Fruit fly (Drosophila melanogaster): ENCODE measurements around the gene Naprt.
A peak's percentile ranks its signal among the peaks of the same experiment; 100 is the strongest.

Gene Naprt

dm6 chr2L:4227546-4227945 lies 29.7 kb upstream of the Naprt start, which contains the start of gene RpL40 (continued):
- no peak for TF ChIP-seq D19B (GFP tag; optimal IDR thresholded peaks at IDR 0.05)
- TF ChIP-seq nom (GFP tag; optimal IDR thresholded peaks at IDR 0.05), result peak; percentile 32
- TF ChIP-seq CG13287 (GFP tag; IDR thresholded peaks at IDR 0.05; ENCODE audit: partially characterized antibody), result peak; percentile 43; the same call in 1 of the 2 replicates
- TF ChIP-seq CG13296 (GFP tag; optimal IDR thresholded peaks at IDR 0.05), result peak; percentile 22
- no peak for TF ChIP-seq CG1024 (GFP tag; IDR thresholded peaks at IDR 0.05)
- TF ChIP-seq E2f2 (GFP tag; IDR thresholded peaks at IDR 0.05), result peak; percentile 41
- TF ChIP-seq Hmr (GFP tag; optimal IDR thresholded peaks at IDR 0.05), result peak; percentile 16
- TF ChIP-seq Dbx (GFP tag; IDR thresholded peaks at IDR 0.05), result no peak
- TF ChIP-seq nerfin-2 (GFP tag; IDR thresholded peaks at IDR 0.05; ENCODE audit: partially characterized antibody), result no peak
- TF ChIP-seq zfh2 (GFP tag; optimal IDR thresholded peaks at IDR 0.05), result no peak
- TF ChIP-seq CG12155 (GFP tag; optimal IDR thresholded peaks at IDR 0.05), result no peak
- 0 out of 2 replicates have a peak, but pooled peaks have one; percentile 32 for TF ChIP-seq unc-4 (GFP tag; IDR thresholded peaks at IDR 0.05; ENCODE audit: partially characterized antibody)
- TF ChIP-seq CG1233 (GFP tag; optimal IDR thresholded peaks at IDR 0.05), result no peak
- TF ChIP-seq sr (GFP tag; IDR thresholded peaks at IDR 0.05), result no peak
- no peak for TF ChIP-seq CG10565 (GFP tag; optimal IDR thresholded peaks at IDR 0.05)
- TF ChIP-seq CG2202 (tag; optimal IDR thresholded peaks at IDR 0.05), result peak; percentile 1
- TF ChIP-seq corto (GFP tag; optimal IDR thresholded peaks at IDR 0.05), result no peak
- no peak for TF ChIP-seq CG10267 (tag; optimal IDR thresholded peaks at IDR 0.05)
- peak; percentile 31 for TF ChIP-seq pzg (GFP tag; optimal IDR thresholded peaks at IDR 0.05)
- TF ChIP-seq Max (GFP tag; optimal IDR thresholded peaks at IDR 0.05), result peak; percentile 59
- TF ChIP-seq Dip3 (GFP tag; optimal IDR thresholded peaks at IDR 0.05), result no peak
- no peak for TF ChIP-seq dysf (GFP tag; IDR thresholded peaks at IDR 0.05)
- TF ChIP-seq chm (GFP tag; IDR thresholded peaks at IDR 0.05), result no peak
- TF ChIP-seq CG15479 (GFP tag; optimal IDR thresholded peaks at IDR 0.05), result no peak
- TF ChIP-seq CG1602 (GFP tag; optimal IDR thresholded peaks at IDR 0.05), result no peak
- TF ChIP-seq CG42726 (GFP tag; IDR thresholded peaks at IDR 0.05; ENCODE audit: partially characterized antibody), result 0 out of 2 replicates have a peak, but pooled peaks have one; percentile 34
- no peak for TF ChIP-seq CG17361 (GFP tag; IDR thresholded peaks at IDR 0.05)
- TF ChIP-seq CG11398 (GFP tag; optimal IDR thresholded peaks at IDR 0.05), result no peak
- TF ChIP-seq HmgD (GFP tag; optimal IDR thresholded peaks at IDR 0.05), result no peak
- TF ChIP-seq cwo (GFP tag; optimal IDR thresholded peaks at IDR 0.05), result no peak
- no peak for TF ChIP-seq CG10147 (GFP tag; optimal IDR thresholded peaks at IDR 0.05)
- no peak for TF ChIP-seq tna (GFP tag; IDR thresholded peaks at IDR 0.05; ENCODE audit: partially characterized antibody)
- peak; percentile 68 for TF ChIP-seq Med (GFP tag)
- TF ChIP-seq Poxn (GFP tag; IDR thresholded peaks at IDR 0.05), result no peak
- no peak for TF ChIP-seq CG7987 (GFP tag; optimal IDR thresholded peaks at IDR 0.05)
- no peak for TF ChIP-seq CG4328 (GFP tag; optimal IDR thresholded peaks at IDR 0.05)
- no peak for TF ChIP-seq eve (GFP tag; optimal IDR thresholded peaks at IDR 0.05)
- no peak for TF ChIP-seq repo (GFP tag; optimal IDR thresholded peaks at IDR 0.05)
- TF ChIP-seq CG7839 (tag; optimal IDR thresholded peaks at IDR 0.05), result no peak
- no peak for TF ChIP-seq CG4282 (GFP tag; optimal IDR thresholded peaks at IDR 0.05)
- TF ChIP-seq fd102C (GFP tag; optimal IDR thresholded peaks at IDR 0.05), result no peak
- peak; percentile 63 for TF ChIP-seq CG9797 (GFP tag; optimal IDR thresholded peaks at IDR 0.05)
- no peak for TF ChIP-seq CG17829 (tag; optimal IDR thresholded peaks at IDR 0.05)
- no peak for TF ChIP-seq CG12071 (GFP tag; optimal IDR thresholded peaks at IDR 0.05)
- no peak for TF ChIP-seq Usf (GFP tag; optimal IDR thresholded peaks at IDR 0.05)
- TF ChIP-seq gfzf (GFP tag; optimal IDR thresholded peaks at IDR 0.05), result peak; percentile 71
- no peak for TF ChIP-seq fu2 (GFP tag; optimal IDR thresholded peaks at IDR 0.05)
- TF ChIP-seq abd-A (tag; optimal IDR thresholded peaks at IDR 0.05), result no peak
- TF ChIP-seq twi (tag; optimal IDR thresholded peaks at IDR 0.05), result no peak
- TF ChIP-seq Taf1 (GFP tag; IDR thresholded peaks at IDR 0.05), result no peak
- no peak for TF ChIP-seq dmrt11E (tag; optimal IDR thresholded peaks at IDR 0.05)
